Worm (Caenorhabditis elegans): Measurements from ENCODE around the gene scb-1.

scb-1 gene

DNA sequence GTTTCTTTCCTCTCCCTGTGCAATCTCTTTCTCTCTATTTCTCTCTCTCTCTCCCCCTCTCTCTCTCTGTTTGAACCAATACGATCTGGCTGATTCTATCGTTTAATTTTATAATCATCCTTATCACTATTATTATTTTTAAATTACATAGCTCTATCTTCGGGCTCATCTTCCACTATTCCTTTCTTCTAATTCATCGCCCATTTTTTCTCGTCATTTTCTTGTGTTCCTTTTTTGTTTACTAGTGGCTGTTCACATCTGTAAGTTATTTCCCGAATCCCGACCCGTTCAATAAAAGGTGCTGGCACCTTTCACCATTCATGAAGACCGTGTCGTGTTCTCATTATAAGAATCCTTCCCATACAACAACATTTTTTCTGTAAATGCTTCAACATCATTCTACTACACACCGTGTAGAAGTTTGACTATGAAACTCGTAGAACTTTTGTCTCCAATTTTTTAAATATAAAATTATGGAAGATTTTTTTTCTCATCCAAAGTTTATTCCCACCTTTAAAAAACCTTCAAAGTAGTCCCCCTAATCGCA, 1.3 kb downstream of the scb-1 start:
- TF ChIP-seq nhr-11 (tag; optimal IDR thresholded peaks at IDR 0.05), result no peak
- TF ChIP-seq unc-62 (GFP tag; optimal IDR thresholded peaks at IDR 0.05), result no peak
- TF ChIP-seq efl-1 (optimal IDR thresholded peaks at IDR 0.05), result peak in 1 of 2 experiments; percentile 15
- peak in 1 of 2 experiments; percentile 71 for TF ChIP-seq efl-1 (GFP tag; optimal IDR thresholded peaks at IDR 0.05 in 1 of 2)
- TF ChIP-seq alr-1 (tag; optimal IDR thresholded peaks at IDR 0.05; ENCODE audit: borderline replicate concordance), result no peak
- TF ChIP-seq ama-1 (optimal IDR thresholded peaks at IDR 0.05), result peak; percentile 20
- TF ChIP-seq pag-3 (tag; optimal IDR thresholded peaks at IDR 0.05; ENCODE audit: borderline replicate concordance, insufficient read depth), result no peak
- TF ChIP-seq nhr-71 (tag; optimal IDR thresholded peaks at IDR 0.05), result peak; percentile 56
- TF ChIP-seq nhr-20 (tag; optimal IDR thresholded peaks at IDR 0.05), result peak; percentile 16
- TF ChIP-seq ztf-4 (tag; optimal IDR thresholded peaks at IDR 0.05), result peak; percentile 60
- TF ChIP-seq nhr-47 (tag; optimal IDR thresholded peaks at IDR 0.05), result peak; percentile 15
- TF ChIP-seq nhr-90 (tag; optimal IDR thresholded peaks at IDR 0.05; ENCODE audit: poor library complexity), result peak; percentile 61
- TF ChIP-seq ztf-11 (tag; optimal IDR thresholded peaks at IDR 0.05), result peak in 1 of 2 experiments; percentile 3
- TF ChIP-seq lin-35 (GFP tag; optimal IDR thresholded peaks at IDR 0.05), result peak in 1 of 2 experiments; percentile 11

- TF ChIP-seq nhr-84 (tag; optimal IDR thresholded peaks at IDR 0.05), result no peak
- TF ChIP-seq F16B12.6 (tag; optimal IDR thresholded peaks at IDR 0.05), result no peak
- TF ChIP-seq ceh-63 (GFP tag; optimal IDR thresholded peaks at IDR 0.05), result no peak
- TF ChIP-seq pax-3 (tag; optimal IDR thresholded peaks at IDR 0.05), result no peak
- TF ChIP-seq nhr-11 (tag; optimal IDR thresholded peaks at IDR 0.05), result no peak
- no peak for TF ChIP-seq ceh-88 (GFP tag; IDR thresholded peaks at IDR 0.05)
- no peak for TF ChIP-seq mef-2 (tag; optimal IDR thresholded peaks at IDR 0.05)
- TF ChIP-seq elt-2 (tag; optimal IDR thresholded peaks at IDR 0.05), result no peak
- no peak for TF ChIP-seq ztf-11 (tag; optimal IDR thresholded peaks at IDR 0.05)
- TF ChIP-seq efl-1 (optimal IDR thresholded peaks at IDR 0.05), result no peak
- TF ChIP-seq efl-1 (GFP tag; optimal IDR thresholded peaks at IDR 0.05 in 1 of 2), result no peak
- no peak for TF ChIP-seq sox-4 (tag; optimal IDR thresholded peaks at IDR 0.05)
- TF ChIP-seq hlh-4 (tag; optimal IDR thresholded peaks at IDR 0.05), result no peak
- no peak for TF ChIP-seq lin-35 (GFP tag; optimal IDR thresholded peaks at IDR 0.05)
- TF ChIP-seq mab-9 (GFP tag; IDR thresholded peaks at IDR 0.05), result no peak
Measured at ce11 chrV:11113607-11114006, 5.9 kb downstream of the scb-1 start, which contains the start of gene math-33. math-33 (plus strand) TSS chrV:11113907.

ce11 chrV:11113041-11113574, 6.4 kb downstream of the scb-1 start, which contains the start of gene erfa-3:
erfa-3 (minus strand) TSS chrV:11113091.
- no peak for TF ChIP-seq ets-5 (GFP tag; IDR thresholded peaks at IDR 0.05)
- TF ChIP-seq irx-1 (tag; optimal IDR thresholded peaks at IDR 0.05), result peak; percentile 44
- peak; percentile 59 for TF ChIP-seq lin-14 (GFP tag; optimal IDR thresholded peaks at IDR 0.05)
- peak; percentile 15 for TF ChIP-seq lir-3 (tag; optimal IDR thresholded peaks at IDR 0.05; ENCODE audit: poor library complexity)
- peak; percentile 40 to 72 for TF ChIP-seq lin-35 (GFP tag; optimal IDR thresholded peaks at IDR 0.05)
- TF ChIP-seq efl-1 (optimal IDR thresholded peaks at IDR 0.05), result peak; percentile 54 to 65
- peak; percentile 52 to 95 for TF ChIP-seq efl-1 (GFP tag; optimal IDR thresholded peaks at IDR 0.05 in 1 of 2)
- TF ChIP-seq aha-1 (tag; optimal IDR thresholded peaks at IDR 0.05), result no peak
- TF ChIP-seq ceh-8 (GFP tag; optimal IDR thresholded peaks at IDR 0.05), result peak; percentile 28
- peak; percentile 53 for TF ChIP-seq nhr-19 (GFP tag; conservative IDR thresholded peaks at IDR 0.05)
- peak; percentile 66 for TF ChIP-seq swsn-7 (tag; optimal IDR thresholded peaks at IDR 0.05)
- TF ChIP-seq unc-130 (tag; optimal IDR thresholded peaks at IDR 0.05), result peak; percentile 68
- peak; percentile 62 for TF ChIP-seq xbp-1 (tag; optimal IDR thresholded peaks at IDR 0.05)
- no peak for TF ChIP-seq pax-3 (tag; optimal IDR thresholded peaks at IDR 0.05)
- peak; percentile 40 for TF ChIP-seq isw-1 (GFP tag; IDR thresholded peaks at IDR 0.05)
- TF ChIP-seq snu-23 (GFP tag; optimal IDR thresholded peaks at IDR 0.05), result peak; percentile 73
- peak; percentile 50 for TF ChIP-seq snpc-4 (tag; optimal IDR thresholded peaks at IDR 0.05)
- peak; percentile 76 for TF ChIP-seq nhr-85 (tag)
- no peak for TF ChIP-seq nhr-237 (tag; optimal IDR thresholded peaks at IDR 0.05)
- TF ChIP-seq C34B4.2 (tag; optimal IDR thresholded peaks at IDR 0.05), result no peak
- peak; percentile 53 for TF ChIP-seq egl-13 (tag; optimal IDR thresholded peaks at IDR 0.05)
- TF ChIP-seq pqm-1 (tag; optimal IDR thresholded peaks at IDR 0.05), result no peak
- peak; percentile 5 for TF ChIP-seq nhr-84 (tag; optimal IDR thresholded peaks at IDR 0.05)
- TF ChIP-seq elt-3 (tag; optimal IDR thresholded peaks at IDR 0.05), result peak in 1 of 6 experiments; percentile 54
- TF ChIP-seq skn-1 (tag; optimal IDR thresholded peaks at IDR 0.05), result peak; percentile 87
- no peak for TF ChIP-seq vab-15 (tag; optimal IDR thresholded peaks at IDR 0.05)
- TF ChIP-seq blmp-1 (tag; optimal IDR thresholded peaks at IDR 0.05), result no peak
- peak; percentile 49 for TF ChIP-seq tbx-2 (tag; optimal IDR thresholded peaks at IDR 0.05)
- TF ChIP-seq tlp-1 (tag; optimal IDR thresholded peaks at IDR 0.05), result no peak
- TF ChIP-seq F16B12.6 (tag; optimal IDR thresholded peaks at IDR 0.05), result no peak

Measured in whole organism, L1 larva.